Worm (Caenorhabditis elegans) whole organism, L4/young adult: ENCODE measurements around the gene gex-4.

Experiments
- W03F9.2 ChIP-seq: fragments of 150-350 bp; optimal IDR thresholded peaks from 2 replicates; lab custom pipeline; 2014; ENCODE audit warnings: missing biosample characterization, missing genetic modification characterization
- dao-5 ChIP-seq: sonication (generic microtip); optimal IDR thresholded peaks from 2 replicates; lab custom pipeline; 2016; ENCODE audit warnings: missing genotype, missing genetic modification characterization, moderate library complexity, missing compliant biosample characterization
- him-1 ChIP-seq: sonication (generic microtip); optimal IDR thresholded peaks from 2 replicates; lab custom pipeline; 2016; ENCODE audit warnings: missing genotype, missing genetic modification reagents, missing genetic modification characterization, missing compliant biosample characterization

DNA sequence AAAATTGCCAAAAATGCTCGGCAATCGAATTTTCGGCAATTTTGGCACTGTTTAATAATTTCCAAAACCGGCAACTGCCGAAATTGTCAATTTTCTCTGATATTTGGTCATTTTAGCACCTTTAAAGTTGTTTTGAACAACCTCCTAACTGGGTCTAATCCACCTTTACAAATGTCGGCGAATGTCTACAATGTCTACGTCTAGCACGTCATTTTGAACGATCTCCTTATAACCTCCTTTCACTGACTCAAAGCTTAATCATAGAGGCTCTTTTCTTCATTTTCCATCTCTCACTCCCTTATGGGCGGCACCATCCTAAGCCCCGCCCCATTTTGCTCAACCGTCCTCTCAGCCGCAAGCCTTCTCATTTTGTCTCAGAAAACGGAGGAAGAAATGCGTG, 24.2 kb downstream of the gex-4 start, which contains the start of gene Y75B8A.44:
- TF ChIP-seq W03F9.2 (tag; lab: Kevin White, UChicago) (no peak), him-1 (tag; lab: Kevin White, UChicago) (no peak), dao-5 (tag; lab: Kevin White, UChicago) (no peak)
